Worm (Caenorhabditis elegans) whole organism, mixed stage, embryonic: ENCODE data around the gene srx-50.

Experiments used
- nhr-76 ChIP-seq: sonication (generic microtip); optimal IDR thresholded peaks from 2 replicates; lab custom pipeline; 2017; ENCODE audit warnings: missing biosample characterization, missing genetic modification characterization
- pha-4 ChIP-seq: fragments of 150-350 bp; optimal IDR thresholded peaks from 2 replicates; lab custom pipeline; 2018; ENCODE audit warnings: missing biosample characterization, missing genetic modification reagents, missing genetic modification characterization
- unc-39 ChIP-seq: fragments of 150-350 bp; optimal IDR thresholded peaks from 2 replicates; lab custom pipeline; 2014; ENCODE audit warnings: missing biosample characterization, missing genetic modification characterization
- unc-62 ChIP-seq: fragments of 150-350 bp; optimal IDR thresholded peaks from 2 replicates; lab custom pipeline; 2014; ENCODE audit warnings: missing biosample characterization, missing genetic modification reagents, missing genetic modification characterization

- TF ChIP-seq unc-39 (tag; lab: Kevin White, UChicago) (no peak), pha-4 (no peak), unc-62 (GFP tag; lab: Kevin White, UChicago) (no peak), nhr-76 (tag; lab: Kevin White, UChicago) (no peak)
These were observed 37.1 kb upstream of the srx-50 start for ce11 chrIV:7020630-7021029.
